Worm (Caenorhabditis elegans) whole organism, L4 larva: ENCODE data around the gene R11F4.2.
"Not testable (repeated sequence)": the region's sequence is repeated elsewhere in the genome, so short reads cannot be mapped to it uniquely, and the experiment has no call there.

ENCODE experiments used
- aly-2 ChIP-seq: sonication (generic microtip); optimal IDR thresholded peaks from 2 replicates; lab custom pipeline; 2018; ENCODE audit warnings: missing biosample characterization, missing genetic modification characterization
- ama-1 ChIP-seq: fragments of 150-350 bp; optimal IDR thresholded peaks from 2 replicates; lab custom pipeline; 2014; ENCODE audit warnings: inconsistent platforms, mixed read lengths
- dmd-6 ChIP-seq: fragments of 200-800 bp; sonication (Bioruptor generic); IDR thresholded peaks from 2 replicates; pipeline ENCODE4 v1.3.6; 2022; ENCODE audit warnings: missing genetic modification reagents, missing genetic modification characterization, missing compliant biosample characterization
- dpl-1 ChIP-seq: fragments of 150-350 bp; optimal IDR thresholded peaks from 2 replicates; lab custom pipeline; 2014; ENCODE audit warnings: missing biosample characterization, missing genetic modification reagents, missing genetic modification characterization
- fos-1 ChIP-seq: fragments of 150-350 bp; optimal IDR thresholded peaks from 2 replicates; lab custom pipeline; 2014; ENCODE audit warnings: missing biosample characterization, missing genetic modification characterization
- lin-15B ChIP-seq: fragments of 150-350 bp; sonication (generic microtip); optimal IDR thresholded peaks from 3 replicates; lab custom pipeline; 2014; ENCODE audit warnings: missing biosample characterization, missing genetic modification characterization
- mdt-29 ChIP-seq: fragments of 200-800 bp; sonication (Bioruptor generic); IDR thresholded peaks from 2 replicates; pipeline ENCODE4 v1.3.6; 2022; ENCODE audit warnings: missing genetic modification reagents, missing genetic modification characterization, missing compliant biosample characterization
- nhr-11 ChIP-seq: fragments of 150-350 bp; optimal IDR thresholded peaks from 2 replicates; lab custom pipeline; 2014; ENCODE audit warnings: missing biosample characterization, missing genetic modification characterization
- unc-39 ChIP-seq: sonication (generic microtip); optimal IDR thresholded peaks from 2 replicates; lab custom pipeline; 2017; ENCODE audit warnings: missing biosample characterization, missing genetic modification characterization
- unc-62 ChIP-seq, 3 experiments: fragments of 150-350 bp in 1 of 3; sonication (generic microtip); optimal IDR thresholded peaks in 2 of 3; peaks in 1 of 3; 1 replicate in 1 of 3; 2 replicates in 2 of 3; lab custom pipeline; 2014 to 2017; ENCODE audit warnings: missing biosample characterization in 3 of 3, missing genetic modification characterization in 3 of 3, missing genetic modification reagents in 3 of 3, missing genotype in 1 of 3
- zfp-3 ChIP-seq: fragments of 200-800 bp; sonication (Bioruptor generic); conservative IDR thresholded peaks from 2 replicates; pipeline ENCODE4 v1.3.6; 2022; ENCODE audit warnings: missing genetic modification reagents, missing genetic modification characterization, missing compliant biosample characterization

DNA sequence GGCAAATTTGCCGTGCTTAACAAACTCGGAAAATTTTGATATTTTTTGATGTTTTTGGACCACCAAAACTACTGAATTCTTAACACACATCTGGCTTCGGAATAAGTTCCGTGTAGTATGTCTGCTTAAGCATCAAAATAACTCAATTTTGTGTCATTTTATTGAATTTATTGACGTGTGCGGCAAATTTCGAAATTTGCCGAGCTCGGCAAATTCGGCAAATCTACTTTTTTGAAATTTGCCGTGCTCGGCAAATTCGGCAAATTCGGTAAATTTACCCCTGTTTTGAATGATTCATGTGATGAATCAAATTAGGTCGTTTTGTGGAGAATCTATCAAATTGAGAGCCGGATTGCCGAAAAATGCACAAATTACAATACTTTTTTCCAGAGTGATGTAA, 52.4 kb downstream of the R11F4.2 start, which contains the start of gene ast-1:
- not testable (repeated sequence) for TF ChIP-seq unc-62 (GFP tag; optimal IDR thresholded peaks at IDR 0.05 in 1 of 2; lab: Kevin White, UChicago); unc-62 (tag; optimal IDR thresholded peaks at IDR 0.05; lab: Kevin White, UChicago); unc-39; dpl-1 (GFP tag; lab: Kevin White, UChicago); mdt-29 (GFP tag; lab: Robert Waterston, UW); lin-15B (tag; lab: Kevin White, UChicago); ama-1 (lab: Kevin White, UChicago); zfp-3 (GFP tag; lab: Robert Waterston, UW); aly-2 (tag; lab: Kevin White, UChicago); dmd-6 (GFP tag; lab: Robert Waterston, UW); fos-1 (tag; lab: Kevin White, UChicago); nhr-11 (tag; lab: Kevin White, UChicago)
